Fruit fly (Drosophila melanogaster) S2 (cell line): ENCODE data around the gene Adi1.

ENCODE experiments used
- CG8478 ChIP-seq: fragments of >200 bp; optimal IDR thresholded peaks from 2 replicates; lab custom pipeline; 2018
- CTCF ChIP-seq, 2 experiments: fragments of >200 bp; optimal IDR thresholded peaks; 2 replicates each; lab custom pipeline; 2018

DNA sequence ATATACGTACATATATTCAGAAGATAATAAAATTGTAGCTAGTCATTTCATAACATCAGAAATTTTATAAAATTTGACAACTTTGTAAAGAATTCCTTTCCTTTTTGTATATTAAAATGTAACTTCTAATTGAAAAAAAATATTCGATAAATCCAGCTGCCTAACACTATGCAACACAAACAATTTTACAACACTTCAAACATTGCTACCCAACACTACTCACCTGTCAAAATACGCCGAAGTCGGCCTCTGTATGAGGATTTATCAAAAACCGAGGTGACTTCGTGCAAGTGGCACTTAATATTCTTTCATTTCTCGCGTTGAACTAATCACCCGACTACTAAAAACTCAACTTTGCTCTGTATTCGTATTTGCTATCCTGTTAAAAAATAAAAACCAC lies 23.4 kb downstream of the Adi1 start:
- TF ChIP-seq CG8478: no peak
- TF ChIP-seq CTCF (optimal IDR thresholded peaks at IDR 0.05; lab: Kevin White, UChicago): no peak
